Fruit fly (Drosophila melanogaster) whole organism, prepupa: ENCODE results near the gene Mkp3.

Experiments
- CG4318 ChIP-seq: fragments of 200-800 bp; sonication (Bioruptor generic); optimal IDR thresholded peaks from 3 replicates; lab custom pipeline; 2017; ENCODE audit warnings: missing biosample characterization, mild to moderate bottlenecking, missing genetic modification characterization
- CG6854 ChIP-seq: fragments of 200-800 bp; sonication (Bioruptor generic); optimal IDR thresholded peaks from 2 replicates; lab custom pipeline; 2017; ENCODE audit warnings: missing biosample characterization, mild to moderate bottlenecking, missing genetic modification characterization
- Hr39 ChIP-seq: fragments of 200-800 bp; sonication (Bioruptor generic); optimal IDR thresholded peaks from 2 replicates; lab custom pipeline; 2016; ENCODE audit warnings: missing biosample characterization, missing genetic modification characterization
- Lpt ChIP-seq: fragments of 200-800 bp; sonication (Bioruptor generic); optimal IDR thresholded peaks from 3 replicates; lab custom pipeline; 2016; ENCODE audit warnings: missing biosample characterization, missing genetic modification characterization
- Sox15 ChIP-seq: fragments of 200-800 bp; sonication (Bioruptor generic); optimal IDR thresholded peaks from 3 replicates; lab custom pipeline; 2016; ENCODE audit warnings: missing biosample characterization, missing genetic modification characterization
- cyc ChIP-seq: fragments of 200-800 bp; sonication (Bioruptor generic); optimal IDR thresholded peaks from 3 replicates; lab custom pipeline; 2016; ENCODE audit warnings: missing biosample characterization, missing genetic modification characterization
- fd85E ChIP-seq: fragments of 200-800 bp; sonication (Bioruptor generic); optimal IDR thresholded peaks from 3 replicates; lab custom pipeline; 2016; ENCODE audit warnings: missing biosample characterization, missing genetic modification characterization
- topi ChIP-seq: fragments of 200-800 bp; sonication (Bioruptor generic); optimal IDR thresholded peaks from 3 replicates; lab custom pipeline; 2016; ENCODE audit warnings: missing biosample characterization, missing genetic modification characterization

- no peak for TF ChIP-seq CG4318 (GFP tag; lab: Kevin White, UChicago)
- no peak for TF ChIP-seq CG6854 (GFP tag; lab: Kevin White, UChicago)
- no peak for TF ChIP-seq Lpt (GFP tag; lab: Kevin White, UChicago)
- TF ChIP-seq cyc (GFP tag; lab: Kevin White, UChicago), result no peak
- TF ChIP-seq topi (GFP tag; lab: Kevin White, UChicago), result no peak
- TF ChIP-seq fd85E (GFP tag; lab: Kevin White, UChicago), result no peak
- no peak for TF ChIP-seq Hr39 (GFP tag; lab: Kevin White, UChicago)
- TF ChIP-seq Sox15 (GFP tag; lab: Kevin White, UChicago), result no peak
Measured at dm6 chr3L:19027172-19027571, 59.1 kb downstream of the Mkp3 start.
